Worm (Caenorhabditis elegans) whole organism, young adult: Measurements from ENCODE around the gene klp-3.
A peak's percentile ranks its signal among the peaks of the same experiment; 100 is the strongest.

Experiments used
- F33H1.4 ChIP-seq: fragments of 200-800 bp; sonication (Bioruptor generic); IDR thresholded peaks from 2 replicates; pipeline ENCODE4 v1.3.6; 2022; ENCODE audit warnings: missing genetic modification reagents, missing genetic modification characterization, missing compliant biosample characterization
- F39B2.1 ChIP-seq: fragments of 200-800 bp; sonication (Bioruptor generic); IDR thresholded peaks from 2 replicates; pipeline ENCODE4 v1.3.6; 2022; ENCODE audit warnings: missing genetic modification reagents, missing genetic modification characterization, missing compliant biosample characterization
- F49E8.2 ChIP-seq: sonication (generic microtip); optimal IDR thresholded peaks from 3 replicates; lab custom pipeline; 2017; ENCODE audit warnings: missing genetic modification characterization, mild to moderate bottlenecking, missing compliant biosample characterization, antibody characterized with exemption, moderate library complexity; ENCODE audit not compliant: insufficient read depth
- F55B11.4 ChIP-seq: sonication (generic microtip); optimal IDR thresholded peaks from 2 replicates; lab custom pipeline; 2016; ENCODE audit warnings: missing compliant biosample characterization, missing genetic modification characterization, borderline replicate concordance; ENCODE audit not compliant: insufficient read depth
- F57A8.1 ChIP-seq: fragments of 200-800 bp; sonication (Bioruptor generic); optimal IDR thresholded peaks from 2 replicates; lab custom pipeline; 2018; ENCODE audit warnings: mild to moderate bottlenecking, missing genetic modification characterization, moderate library complexity, missing compliant biosample characterization
- Y56A3A.18 ChIP-seq: fragments of 200-800 bp; sonication (Bioruptor generic); IDR thresholded peaks from 2 replicates; pipeline ENCODE4 v1.3.6; 2022; ENCODE audit warnings: missing genetic modification reagents, missing genetic modification characterization, missing compliant biosample characterization
- Y67H2A.10 ChIP-seq: fragments of 200-800 bp; sonication (Bioruptor generic); conservative IDR thresholded peaks from 2 replicates; pipeline ENCODE4 v1.3.6; 2022; ENCODE audit warnings: missing genetic modification reagents, missing genetic modification characterization, missing compliant biosample characterization
- athp-1 ChIP-seq: sonication (generic microtip); optimal IDR thresholded peaks from 2 replicates; lab custom pipeline; 2017; ENCODE audit warnings: mild to moderate bottlenecking, missing genetic modification characterization, missing compliant biosample characterization
- attf-5 ChIP-seq: fragments of 200-800 bp; sonication (Bioruptor generic); optimal IDR thresholded peaks from 2 replicates; lab custom pipeline; 2018; ENCODE audit warnings: mild to moderate bottlenecking, missing genetic modification characterization, missing compliant biosample characterization
- bed-2 ChIP-seq: fragments of 200-800 bp; sonication (Bioruptor generic); IDR thresholded peaks from 2 replicates; pipeline ENCODE4 v1.3.6; 2022; ENCODE audit warnings: missing genetic modification reagents, missing genetic modification characterization, missing compliant biosample characterization
- cebp-1 ChIP-seq, 2 experiments: fragments of 200-800 bp in 1 of 2; sonication (Bioruptor generic) in 1 of 2; sonication (generic microtip) in 1 of 2; IDR thresholded peaks in 1 of 2; optimal IDR thresholded peaks in 1 of 2; 2 replicates each; pipeline versions ENCODE4 v1.3.6 to Lab custom; 2017 to 2022; ENCODE audit warnings: missing compliant biosample characterization in 2 of 2, missing genetic modification characterization in 2 of 2, mild to moderate bottlenecking in 1 of 2, missing genetic modification reagents in 1 of 2, moderate library complexity in 1 of 2
- ceh-27 ChIP-seq: fragments of 200-800 bp; sonication (Bioruptor generic); optimal IDR thresholded peaks from 2 replicates; lab custom pipeline; 2018; ENCODE audit warnings: mild to moderate bottlenecking, missing genetic modification characterization, moderate library complexity, missing compliant biosample characterization
- ceh-40 ChIP-seq: fragments of 200-800 bp; sonication (Bioruptor generic); IDR thresholded peaks from 2 replicates; pipeline ENCODE4 v1.3.6; 2022; ENCODE audit warnings: missing genetic modification characterization, missing compliant biosample characterization
- ceh-79 ChIP-seq: sonication (generic microtip); optimal IDR thresholded peaks from 2 replicates; lab custom pipeline; 2017; ENCODE audit warnings: mild to moderate bottlenecking, missing genetic modification characterization, missing compliant biosample characterization
- dox-1 ChIP-seq: fragments of 200-800 bp; sonication (Bioruptor generic); IDR thresholded peaks from 2 replicates; pipeline ENCODE4 v1.3.6; 2022; ENCODE audit warnings: missing genetic modification reagents, missing genetic modification characterization, missing compliant biosample characterization
- egl-18 ChIP-seq: fragments of 200-800 bp; sonication (Bioruptor generic); IDR thresholded peaks from 2 replicates; pipeline ENCODE4 v1.3.6; 2022; ENCODE audit warnings: missing genetic modification reagents, missing genetic modification characterization, missing compliant biosample characterization
- ets-4 ChIP-seq: fragments of 200-800 bp; sonication (Bioruptor generic); optimal IDR thresholded peaks from 2 replicates; lab custom pipeline; 2018; ENCODE audit warnings: mild to moderate bottlenecking, missing genetic modification characterization, missing compliant biosample characterization
- let-607 ChIP-seq, 2 experiments: fragments of 200-800 bp in 1 of 2; sonication (Bioruptor generic) in 1 of 2; sonication (generic microtip) in 1 of 2; optimal IDR thresholded peaks; 2 replicates each; lab custom pipeline; 2016 to 2018; ENCODE audit warnings: mild to moderate bottlenecking in 2 of 2, missing compliant biosample characterization in 2 of 2, missing genetic modification characterization in 2 of 2, moderate library complexity in 2 of 2, missing genotype in 1 of 2
- lin-40 ChIP-seq: sonication (generic microtip); optimal IDR thresholded peaks from 2 replicates; lab custom pipeline; 2016; ENCODE audit warnings: missing genetic modification characterization, mild to moderate bottlenecking, missing compliant biosample characterization, missing genotype, missing genetic modification reagents
- lir-1 ChIP-seq: fragments of 200-800 bp; sonication (Bioruptor generic); conservative IDR thresholded peaks from 2 replicates; pipeline ENCODE4 v1.3.6; 2022; ENCODE audit warnings: missing genetic modification reagents, missing genetic modification characterization, missing compliant biosample characterization
- mcd-1 ChIP-seq: fragments of 200-800 bp; sonication (Bioruptor generic); IDR thresholded peaks from 2 replicates; pipeline ENCODE4 v1.3.6; 2022; ENCODE audit warnings: missing genetic modification reagents, missing genetic modification characterization, missing compliant biosample characterization
- nfya-1 ChIP-seq: sonication (generic microtip); optimal IDR thresholded peaks from 2 replicates; lab custom pipeline; 2017; ENCODE audit warnings: antibody characterized with exemption, missing compliant biosample characterization, missing genetic modification characterization, borderline replicate concordance; ENCODE audit not compliant: insufficient read depth
- nhr-80 ChIP-seq: sonication (generic microtip); optimal IDR thresholded peaks from 2 replicates; lab custom pipeline; 2016; ENCODE audit warnings: missing genetic modification characterization, missing compliant biosample characterization
- pha-4 ChIP-seq: fragments of 150-350 bp; sonication (generic microtip); optimal IDR thresholded peaks from 2 replicates; lab custom pipeline; 2014; ENCODE audit warnings: missing biosample characterization, missing genetic modification reagents, missing genetic modification characterization
- snpc-1.3 ChIP-seq: sonication (generic microtip); optimal IDR thresholded peaks from 2 replicates; lab custom pipeline; 2017; ENCODE audit warnings: missing genetic modification characterization, mild to moderate bottlenecking, missing compliant biosample characterization, antibody characterized with exemption, moderate library complexity, missing genotype, missing genetic modification reagents; ENCODE audit not compliant: insufficient read depth
- snpc-3.4 ChIP-seq: sonication (generic microtip); optimal IDR thresholded peaks from 2 replicates; lab custom pipeline; 2017; ENCODE audit warnings: missing genetic modification characterization, mild to moderate bottlenecking, missing compliant biosample characterization, antibody characterized with exemption, moderate library complexity, missing genotype, missing genetic modification reagents
- snpc-4 ChIP-seq, 5 experiments: fragments of 150-350 bp in 1 of 5; sonication (generic microtip) in 4 of 5; optimal IDR thresholded peaks; 2 replicates each; lab custom pipeline; 2014 to 2018; ENCODE audit warnings: missing genetic modification characterization in 5 of 5, missing biosample characterization in 3 of 5, antibody characterized with exemption in 2 of 5, mild to moderate bottlenecking in 2 of 5, missing compliant biosample characterization in 2 of 5, missing genotype in 2 of 5, moderate library complexity in 2 of 5, missing genetic modification reagents in 1 of 5
- tbp1 ChIP-seq: fragments of 200-800 bp; sonication (Bioruptor generic); optimal IDR thresholded peaks from 2 replicates; lab custom pipeline; 2018; ENCODE audit warnings: mild to moderate bottlenecking, missing genetic modification characterization, missing compliant biosample characterization
- unc-62 ChIP-seq: fragments of 150-350 bp; optimal IDR thresholded peaks from 2 replicates; lab custom pipeline; 2014; ENCODE audit warnings: missing biosample characterization, missing genetic modification reagents, missing genetic modification characterization
- zfh-2 ChIP-seq: fragments of 200-800 bp; sonication (Bioruptor generic); conservative IDR thresholded peaks from 2 replicates; pipeline ENCODE4 v1.3.6; 2022; ENCODE audit warnings: missing genetic modification reagents, missing genetic modification characterization, missing compliant biosample characterization

The klp-3 gene

DNA sequence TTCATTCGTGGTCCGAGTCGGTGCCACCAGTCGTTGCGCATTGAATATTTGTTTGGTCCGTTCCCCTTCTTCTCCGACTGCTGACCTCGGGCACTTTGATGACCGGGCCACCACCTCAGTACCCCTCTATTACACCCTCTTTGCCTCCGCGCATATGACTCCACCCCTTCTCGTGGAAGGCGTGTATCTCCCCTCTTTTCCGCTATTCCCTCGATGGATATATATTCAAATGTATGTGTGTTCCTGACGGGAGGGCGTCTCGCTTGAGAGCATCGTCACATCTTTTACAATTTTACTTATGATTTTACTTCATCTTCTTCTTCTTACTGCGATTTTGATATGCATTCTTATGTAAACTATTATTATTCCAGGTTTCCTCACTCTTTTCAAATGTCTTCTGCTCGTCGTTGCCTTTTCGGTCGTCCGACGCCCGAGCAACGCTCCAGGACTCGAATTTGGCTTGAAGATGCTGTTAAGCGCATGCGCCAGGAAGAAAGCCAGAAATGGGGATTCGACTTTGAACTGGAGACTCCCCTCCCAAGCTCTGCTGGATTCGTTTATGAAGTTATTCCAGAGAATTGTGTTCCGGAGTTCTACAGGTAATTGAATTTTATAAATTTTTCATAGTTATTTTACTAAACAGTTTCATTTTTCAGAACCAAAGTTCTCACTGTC lies 31.1 kb upstream of the klp-3 start, which contains the start of gene cki-1:
TSS of gene cki-1 (plus strand) at position 372 of the 675 bp plus-strand sequence.
- TF ChIP-seq zfh-2 (GFP tag; lab: Robert Waterston, UW) (peak; percentile 42; the same call in 1 of the 2 replicates), F57A8.1 (GFP tag; lab: Kevin White, UChicago) (no peak)
- TF ChIP-seq, all 124 proteins: peak for 1

DNA sequence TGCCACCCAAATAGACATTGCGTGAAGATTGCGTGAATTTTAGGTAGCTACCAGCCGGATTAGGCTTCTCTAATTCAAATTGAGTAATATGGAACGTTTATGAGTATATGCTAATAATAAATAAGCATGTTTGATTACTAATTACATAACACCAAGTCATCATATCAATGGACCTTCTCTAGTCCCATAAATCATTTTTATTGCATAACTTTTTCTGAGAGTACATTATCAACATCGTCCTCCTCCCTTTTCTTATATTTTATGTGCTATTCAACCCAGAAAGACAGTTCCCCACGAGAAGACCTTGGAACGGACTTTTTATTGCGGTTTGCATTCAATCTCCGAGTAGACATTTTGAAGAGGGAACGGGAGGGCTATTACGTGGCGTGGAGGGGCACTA lies 29.8 kb upstream of the klp-3 start:
- TF ChIP-seq Y56A3A.18 (0 out of 2 replicates have a peak, but pooled peaks have one; percentile 19), attf-5 (GFP tag; lab: Kevin White, UChicago) (no peak)

DNA sequence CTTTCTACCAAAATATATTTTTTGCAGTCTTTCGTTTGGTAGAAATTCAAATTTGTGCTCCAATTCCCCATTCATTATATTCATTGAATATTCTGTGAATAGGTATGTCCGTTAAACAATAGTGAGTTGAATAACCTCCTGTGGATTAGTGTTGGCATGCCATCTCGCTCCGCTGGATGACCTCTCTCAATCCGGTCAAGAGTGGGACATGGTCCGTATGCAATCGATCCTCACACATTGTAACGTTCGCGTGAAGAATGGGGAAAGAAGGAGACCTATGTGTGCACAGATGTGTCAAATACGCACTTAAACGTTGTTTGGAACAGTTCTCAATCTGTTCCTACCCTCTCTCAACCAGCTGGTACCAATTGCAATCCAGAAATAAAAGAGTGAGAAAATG lies 28.9 kb upstream of the klp-3 start:
- no peak for TF ChIP-seq nfya-1 (tag; lab: Kevin White, UChicago)
- no peak for TF ChIP-seq athp-1 (tag; lab: Kevin White, UChicago)
- no peak for TF ChIP-seq F55B11.4 (tag; lab: Kevin White, UChicago)
- TF ChIP-seq let-607 (tag; optimal IDR thresholded peaks at IDR 0.05; lab: Kevin White, UChicago), result no peak
- TF ChIP-seq Y67H2A.10 (GFP tag; lab: Robert Waterston, UW), result no peak
- TF ChIP-seq egl-18 (GFP tag; lab: Robert Waterston, UW), result no peak
- no peak for TF ChIP-seq snpc-3.4
- TF ChIP-seq unc-62 (GFP tag; lab: Kevin White, UChicago), result no peak
- no peak for TF ChIP-seq bed-2 (GFP tag; lab: Robert Waterston, UW)
- no peak for TF ChIP-seq ceh-27 (GFP tag; lab: Kevin White, UChicago)
- TF ChIP-seq ceh-40 (GFP tag; lab: Robert Waterston, UW), result no peak
- TF ChIP-seq ets-4 (GFP tag; lab: Kevin White, UChicago), result no peak
- no peak for TF ChIP-seq ceh-79 (tag; lab: Kevin White, UChicago)
- TF ChIP-seq F39B2.1 (GFP tag; lab: Robert Waterston, UW), result no peak
- TF ChIP-seq lin-40, result no peak
- TF ChIP-seq snpc-1.3 (tag; lab: Kevin White, UChicago), result no peak

DNA sequence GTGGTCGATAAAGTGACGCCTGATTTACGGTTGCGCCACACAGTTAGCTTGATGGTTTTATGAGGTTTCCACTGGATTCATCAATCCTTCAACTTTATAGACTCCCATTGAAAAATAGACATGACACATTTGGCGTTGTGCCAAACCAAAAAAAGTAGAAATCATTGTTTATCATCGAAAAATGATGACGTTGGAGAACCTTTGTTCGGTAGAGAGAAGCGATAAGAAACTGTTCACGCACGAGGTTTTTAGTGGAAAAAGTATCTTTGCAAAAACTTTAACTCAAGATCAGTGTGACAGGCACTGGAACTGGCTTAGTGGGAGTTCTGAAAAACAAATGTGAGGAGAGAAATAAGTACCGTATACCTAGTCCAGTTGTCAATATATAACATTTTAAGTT lies 28.5 kb upstream of the klp-3 start:
- TF ChIP-seq F33H1.4 (GFP tag; lab: Robert Waterston, UW), result no peak
- no peak for TF ChIP-seq mcd-1 (GFP tag; lab: Robert Waterston, UW)
- TF ChIP-seq pha-4 (tag; lab: Kevin White, UChicago), result no peak
- no peak for TF ChIP-seq tbp1
- peak; percentile 34 for TF ChIP-seq nhr-80
- TF ChIP-seq, all 124 proteins: peak for 1

DNA sequence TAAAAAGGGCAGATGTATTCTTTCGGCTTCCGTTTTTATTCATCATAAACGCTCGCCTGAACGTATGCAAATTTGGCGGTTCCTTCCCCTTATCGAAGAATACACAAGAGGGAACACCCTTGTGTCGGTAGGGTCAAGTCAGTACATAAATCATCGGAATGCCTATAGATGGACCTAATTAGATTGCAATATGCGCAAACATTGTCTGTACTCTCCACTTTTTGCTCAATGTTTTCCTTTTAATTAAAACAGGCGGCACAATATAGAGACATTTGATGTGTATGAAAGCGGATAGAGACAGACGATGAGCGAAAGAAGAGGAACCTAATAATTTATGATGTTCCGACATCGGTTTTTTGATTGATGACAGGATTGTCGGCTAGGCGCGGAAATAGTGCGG lies 27.9 kb upstream of the klp-3 start:
- TF ChIP-seq F49E8.2, result no peak
- no peak for TF ChIP-seq lir-1 (GFP tag; lab: Robert Waterston, UW)

DNA sequence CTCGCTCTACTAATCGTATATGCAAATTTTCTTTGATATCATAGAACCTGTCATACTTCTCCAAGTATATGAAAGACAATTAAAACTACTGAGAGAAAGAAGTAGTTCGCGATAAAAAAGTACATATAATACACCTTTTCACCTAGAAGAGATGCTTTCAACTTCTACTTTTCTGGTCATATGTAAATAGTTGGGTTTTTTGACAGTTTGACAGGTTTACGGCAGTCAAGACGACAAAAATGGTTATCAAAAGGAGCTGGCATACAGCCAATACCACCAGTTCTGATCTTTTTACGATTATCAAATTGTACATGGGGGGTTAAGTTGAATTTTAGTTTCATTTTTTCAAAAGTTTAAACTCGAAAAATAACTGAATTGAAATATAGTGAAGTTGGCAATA lies 27.2 kb upstream of the klp-3 start:
- peak; percentile 97 for TF ChIP-seq unc-62 (GFP tag; lab: Kevin White, UChicago)
- no peak for TF ChIP-seq snpc-4 (GFP tag; optimal IDR thresholded peaks at IDR 0.05; lab: Kevin White, UChicago)
- no peak for TF ChIP-seq snpc-4 (tag; optimal IDR thresholded peaks at IDR 0.05; lab: Kevin White, UChicago)
- peak; percentile 84 for TF ChIP-seq nhr-80
- TF ChIP-seq let-607 (tag; optimal IDR thresholded peaks at IDR 0.05; lab: Kevin White, UChicago), result peak in 1 of 2 experiments; percentile 17
- no peak for TF ChIP-seq F55B11.4 (tag; lab: Kevin White, UChicago)
- peak; percentile 6; the same call in 1 of the 2 replicates for TF ChIP-seq dox-1 (GFP tag; lab: Robert Waterston, UW)
- TF ChIP-seq cebp-1 (GFP tag; IDR thresholded peaks at IDR 0.05; lab: Robert Waterston, UW), result no peak
- peak; percentile 17 for TF ChIP-seq cebp-1 (tag; optimal IDR thresholded peaks at IDR 0.05; lab: Kevin White, UChicago)
